Worm (Caenorhabditis elegans) whole organism, young adult: ENCODE results near the gene srh-180.

Experiments used
- B0035.1 ChIP-seq: sonication (generic microtip); optimal IDR thresholded peaks from 2 replicates; lab custom pipeline; 2016; ENCODE audit warnings: missing genetic modification characterization, mild to moderate bottlenecking, missing compliant biosample characterization, missing genotype, missing genetic modification reagents
- ccch-3 ChIP-seq: fragments of 200-800 bp; sonication (Bioruptor generic); optimal IDR thresholded peaks from 2 replicates; lab custom pipeline; 2018; ENCODE audit warnings: mild to moderate bottlenecking, missing genetic modification characterization, missing compliant biosample characterization
- lsl-1 ChIP-seq: fragments of 200-800 bp; sonication (Bioruptor generic); optimal IDR thresholded peaks from 2 replicates; lab custom pipeline; 2018; ENCODE audit warnings: mild to moderate bottlenecking, missing genetic modification characterization, moderate library complexity, missing compliant biosample characterization
- pha-4 ChIP-seq: fragments of 150-350 bp; sonication (generic microtip); optimal IDR thresholded peaks from 2 replicates; lab custom pipeline; 2014; ENCODE audit warnings: missing biosample characterization, missing genetic modification reagents, missing genetic modification characterization
- unc-130 ChIP-seq: sonication (generic microtip); optimal IDR thresholded peaks from 2 replicates; lab custom pipeline; 2016; ENCODE audit warnings: missing genetic modification reagents, missing genetic modification characterization, missing compliant biosample characterization

DNA sequence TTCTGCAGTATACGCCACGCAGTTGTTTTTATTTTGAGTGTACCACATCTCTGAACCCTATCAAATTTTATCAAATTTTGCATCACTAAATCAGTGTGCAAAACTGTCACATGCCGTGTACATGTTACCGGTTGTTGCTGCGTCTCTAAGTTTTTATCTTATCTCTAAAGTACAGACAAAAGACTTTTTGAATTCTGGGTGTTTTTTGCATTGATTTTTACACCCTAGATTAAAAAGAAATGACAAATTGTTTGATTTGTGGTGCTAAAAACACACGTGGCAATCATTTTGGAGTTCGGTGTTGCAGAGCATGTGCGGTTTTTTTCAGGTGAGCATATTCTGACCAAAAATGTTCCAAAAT, 24.9 kb downstream of the srh-180 start, which contains the start of gene nhr-193:
- TF ChIP-seq B0035.1 = no peak
- TF ChIP-seq unc-130 (GFP tag; lab: Kevin White, UChicago) = no peak
- no peak for TF ChIP-seq ccch-3
- no peak for TF ChIP-seq lsl-1 (GFP tag; lab: Kevin White, UChicago)
- no peak for TF ChIP-seq pha-4 (tag; lab: Kevin White, UChicago)
